Worm (Caenorhabditis elegans): Measurements from ENCODE around the gene cfap-36.
A peak's percentile ranks its signal among the peaks of the same experiment; 100 is the strongest.

cfap-36 gene

ce11 chrV:127882-128281 lies 44.1 kb downstream of the cfap-36 start, which contains the start of the genes W03F9.2 and sftb-2 (continued):
- TF ChIP-seq ztf-11 (tag; optimal IDR thresholded peaks at IDR 0.05) (peak in 1 of 2 experiments; percentile 28), ceh-8 (GFP tag; optimal IDR thresholded peaks at IDR 0.05) (no peak), C04F5.9 (tag; optimal IDR thresholded peaks at IDR 0.05) (no peak), F16B12.6 (tag; optimal IDR thresholded peaks at IDR 0.05) (peak; percentile 91), mdl-1 (tag; optimal IDR thresholded peaks at IDR 0.05) (peak in 1 of 2 experiments; percentile 4), nhr-47 (tag; optimal IDR thresholded peaks at IDR 0.05) (peak; percentile 59), xbp-1 (tag; optimal IDR thresholded peaks at IDR 0.05) (peak; percentile 36)

- TF ChIP-seq ets-5 (GFP tag; IDR thresholded peaks at IDR 0.05), result no peak
- TF ChIP-seq nhr-47 (tag; optimal IDR thresholded peaks at IDR 0.05), result peak; percentile 85
- peak; percentile 69 for TF ChIP-seq tbx-2 (tag; optimal IDR thresholded peaks at IDR 0.05)
- TF ChIP-seq isw-1 (GFP tag; IDR thresholded peaks at IDR 0.05), result peak; percentile 62
- TF ChIP-seq lin-13 (GFP tag; optimal IDR thresholded peaks at IDR 0.05), result peak; percentile 16
- TF ChIP-seq nhr-20 (tag; optimal IDR thresholded peaks at IDR 0.05), result peak; percentile 69
- peak; percentile 57 for TF ChIP-seq nhr-19 (GFP tag; conservative IDR thresholded peaks at IDR 0.05)
- TF ChIP-seq mep-1 (tag; optimal IDR thresholded peaks at IDR 0.05), result peak; percentile 96
- TF ChIP-seq nhr-11 (tag; optimal IDR thresholded peaks at IDR 0.05), result peak; percentile 21
- 0 out of 2 replicates have a peak, but pooled peaks have one; percentile 17 for TF ChIP-seq grh-1 (GFP tag; IDR thresholded peaks at IDR 0.05)
- TF ChIP-seq ceh-82 (tag; optimal IDR thresholded peaks at IDR 0.05), result peak in 2 of 3 experiments; percentile 57 to 60
- no peak for TF ChIP-seq nhr-12 (tag; optimal IDR thresholded peaks at IDR 0.05)
- TF ChIP-seq fkh-8 (tag; optimal IDR thresholded peaks at IDR 0.05), result peak; percentile 48
- TF ChIP-seq sup-37 (GFP tag; optimal IDR thresholded peaks at IDR 0.05), result no peak
- TF ChIP-seq F16B12.6 (tag; optimal IDR thresholded peaks at IDR 0.05), result peak; percentile 96
- TF ChIP-seq efl-1 (optimal IDR thresholded peaks at IDR 0.05), result peak; percentile 45 to 65
- TF ChIP-seq efl-1 (GFP tag; optimal IDR thresholded peaks at IDR 0.05 in 1 of 2), result peak; percentile 73 to 95
- peak; percentile 37 for TF ChIP-seq blmp-1 (tag; optimal IDR thresholded peaks at IDR 0.05)
- peak; percentile 69 for TF ChIP-seq xbp-1 (tag; optimal IDR thresholded peaks at IDR 0.05)
- no peak for TF ChIP-seq efl-3 (GFP tag; optimal IDR thresholded peaks at IDR 0.05)
- peak; percentile 72 for TF ChIP-seq swsn-7 (tag; optimal IDR thresholded peaks at IDR 0.05)
- peak; percentile 77 for TF ChIP-seq lin-39 (tag; optimal IDR thresholded peaks at IDR 0.05)
- no peak for TF ChIP-seq jun-1 (tag; optimal IDR thresholded peaks at IDR 0.05)
- no peak for TF ChIP-seq unc-98 (GFP tag; IDR thresholded peaks at IDR 0.05)
- TF ChIP-seq unc-130 (tag; optimal IDR thresholded peaks at IDR 0.05), result peak; percentile 65
- peak; percentile 41 to 57 for TF ChIP-seq lin-35 (GFP tag; optimal IDR thresholded peaks at IDR 0.05)
- peak; percentile 59 to 79 for TF ChIP-seq lsy-2 (tag; optimal IDR thresholded peaks at IDR 0.05)
- TF ChIP-seq snpc-4 (tag; optimal IDR thresholded peaks at IDR 0.05), result peak; percentile 67
- peak; percentile 42 to 70 (median 64) for TF ChIP-seq dpl-1 (GFP tag; optimal IDR thresholded peaks at IDR 0.05)
- peak; percentile 73 for TF ChIP-seq nhr-90 (tag; optimal IDR thresholded peaks at IDR 0.05; ENCODE audit: poor library complexity)
- no peak for TF ChIP-seq pqm-1 (tag; optimal IDR thresholded peaks at IDR 0.05)
- TF ChIP-seq pax-3 (tag; optimal IDR thresholded peaks at IDR 0.05), result peak; percentile 7
- peak; percentile 30 for TF ChIP-seq fkh-4 (tag; optimal IDR thresholded peaks at IDR 0.05; ENCODE audit: borderline replicate concordance)
- TF ChIP-seq unc-86 (tag; optimal IDR thresholded peaks at IDR 0.05), result peak; percentile 71
- peak; percentile 11 for TF ChIP-seq zip-4 (GFP tag; optimal IDR thresholded peaks at IDR 0.05)
- TF ChIP-seq egl-13 (tag; optimal IDR thresholded peaks at IDR 0.05), result peak; percentile 69
- TF ChIP-seq dsc-1 (tag; optimal IDR thresholded peaks at IDR 0.05), result peak; percentile 85
- TF ChIP-seq skn-1 (tag; optimal IDR thresholded peaks at IDR 0.05), result peak; percentile 69
- TF ChIP-seq nhr-28 (tag; optimal IDR thresholded peaks at IDR 0.05), result no peak
- TF ChIP-seq snu-23 (GFP tag; optimal IDR thresholded peaks at IDR 0.05), result peak; percentile 78
- TF ChIP-seq nhr-85 (tag), result peak; percentile 33
- TF ChIP-seq C16A3.4 (tag; optimal IDR thresholded peaks at IDR 0.05), result peak; percentile 21
- peak; percentile 53 for TF ChIP-seq rnt-1 (tag; optimal IDR thresholded peaks at IDR 0.05)
- TF ChIP-seq ztf-4 (tag; optimal IDR thresholded peaks at IDR 0.05), result no peak
- peak; percentile 55 for TF ChIP-seq C04F5.9 (tag; optimal IDR thresholded peaks at IDR 0.05)
- TF ChIP-seq ceh-8 (GFP tag; optimal IDR thresholded peaks at IDR 0.05), result peak; percentile 78
- TF ChIP-seq elt-2 (tag; optimal IDR thresholded peaks at IDR 0.05), result peak; percentile 26
- no peak for TF ChIP-seq mdl-1 (tag; optimal IDR thresholded peaks at IDR 0.05)
- peak; percentile 82 for TF ChIP-seq nhr-71 (tag; optimal IDR thresholded peaks at IDR 0.05)
Measured at ce11 chrV:126610-127009, 45.4 kb downstream of the cfap-36 start, which contains the start of gene W03F9.1. W03F9.1 (minus strand) TSS chrV:126718.

Data from whole organism, L1 larva.